Worm (Caenorhabditis elegans) whole organism, L4 larva: ENCODE results near the gene lir-1.

Experiments
- D1046.2 ChIP-seq: fragments of 200-800 bp; sonication (Bioruptor generic); IDR thresholded peaks from 2 replicates; pipeline ENCODE4 v1.3.6; 2022; ENCODE audit warnings: missing genetic modification characterization, missing compliant biosample characterization
- F10B5.3 ChIP-seq: sonication (generic microtip); optimal IDR thresholded peaks from 2 replicates; lab custom pipeline; 2016; ENCODE audit warnings: mild to moderate bottlenecking, missing genetic modification characterization, missing compliant biosample characterization
- F26F4.8 ChIP-seq: fragments of 200-800 bp; sonication (Bioruptor generic); conservative IDR thresholded peaks from 2 replicates; pipeline ENCODE4 v1.3.6; 2022; ENCODE audit warnings: missing genetic modification characterization, missing compliant biosample characterization
- F44E2.7 ChIP-seq: fragments of 200-800 bp; sonication (Bioruptor generic); IDR thresholded peaks from 2 replicates; pipeline ENCODE4 v2.1.2; 2022; ENCODE audit warnings: missing genetic modification characterization, missing compliant biosample characterization
- F49E8.2 ChIP-seq: sonication (generic microtip); optimal IDR thresholded peaks from 2 replicates; lab custom pipeline; 2016; ENCODE audit warnings: missing compliant biosample characterization, mild to moderate bottlenecking, missing genetic modification characterization, borderline replicate concordance
- T20F7.1 ChIP-seq: fragments of 200-800 bp; sonication (Bioruptor generic); optimal IDR thresholded peaks from 2 replicates; lab custom pipeline; 2018; ENCODE audit warnings: mild to moderate bottlenecking, missing genetic modification characterization, missing compliant biosample characterization
- T26A8.4 ChIP-seq: fragments of 200-800 bp; sonication (Bioruptor generic); IDR thresholded peaks from 2 replicates; pipeline ENCODE4 v1.3.6; 2022; ENCODE audit warnings: missing genetic modification characterization, missing compliant biosample characterization
- Y75B8A.6 ChIP-seq: fragments of 200-800 bp; sonication (Bioruptor generic); IDR thresholded peaks from 2 replicates; pipeline ENCODE4 v1.3.6; 2022; ENCODE audit warnings: missing genetic modification reagents, missing genetic modification characterization, missing compliant biosample characterization
- aha-1 ChIP-seq: fragments of 150-350 bp; peaks from one replicate; lab custom pipeline; 2014; ENCODE audit warnings: missing biosample characterization, missing genetic modification characterization
- aly-2 ChIP-seq: sonication (generic microtip); optimal IDR thresholded peaks from 2 replicates; lab custom pipeline; 2018; ENCODE audit warnings: missing biosample characterization, missing genetic modification characterization
- arid-1 ChIP-seq: fragments of 200-800 bp; sonication (Bioruptor generic); conservative IDR thresholded peaks from 2 replicates; pipeline ENCODE4 v1.3.6; 2022; ENCODE audit warnings: missing genetic modification reagents, missing genetic modification characterization, missing compliant biosample characterization
- attf-4 ChIP-seq: sonication (generic microtip); optimal IDR thresholded peaks from 3 replicates; lab custom pipeline; 2017; ENCODE audit warnings: missing biosample characterization, missing genetic modification characterization
- ceh-28 ChIP-seq: fragments of 150-350 bp; optimal IDR thresholded peaks from 2 replicates; lab custom pipeline; 2014; ENCODE audit warnings: missing biosample characterization, missing genetic modification reagents, missing genetic modification characterization
- ceh-32 ChIP-seq: sonication (generic microtip); optimal IDR thresholded peaks from 2 replicates; lab custom pipeline; 2016; ENCODE audit warnings: mild to moderate bottlenecking, missing genetic modification characterization, missing compliant biosample characterization; ENCODE audit not compliant: poor library complexity
- daf-16 ChIP-seq, 3 experiments: sonication (generic microtip); optimal IDR thresholded peaks; 2 replicates each; lab custom pipeline; 2016 to 2017; ENCODE audit warnings: missing genetic modification characterization in 3 of 3, missing genetic modification reagents in 3 of 3, mild to moderate bottlenecking in 2 of 3, missing compliant biosample characterization in 2 of 3, missing biosample characterization in 1 of 3, moderate library complexity in 1 of 3
- daf-19 ChIP-seq: fragments of 200-800 bp; sonication (Bioruptor generic); conservative IDR thresholded peaks from 2 replicates; pipeline ENCODE4 v1.3.6; 2022; ENCODE audit warnings: missing genetic modification characterization, missing compliant biosample characterization
- dmd-6 ChIP-seq: fragments of 200-800 bp; sonication (Bioruptor generic); IDR thresholded peaks from 2 replicates; pipeline ENCODE4 v1.3.6; 2022; ENCODE audit warnings: missing genetic modification reagents, missing genetic modification characterization, missing compliant biosample characterization
- duxl-1 ChIP-seq: sonication (generic microtip); optimal IDR thresholded peaks from 2 replicates; lab custom pipeline; 2016; ENCODE audit warnings: mild to moderate bottlenecking, missing genetic modification characterization, moderate library complexity, missing compliant biosample characterization; ENCODE audit not compliant: poor library complexity
- egl-27 ChIP-seq: sonication (generic microtip); optimal IDR thresholded peaks from 3 replicates; lab custom pipeline; 2017; ENCODE audit warnings: missing biosample characterization, missing genetic modification reagents, missing genetic modification characterization
- hlh-11 ChIP-seq: fragments of 200-800 bp; sonication (Bioruptor generic); optimal IDR thresholded peaks from 2 replicates; lab custom pipeline; 2018; ENCODE audit warnings: mild to moderate bottlenecking, missing genetic modification characterization, missing compliant biosample characterization
- hlh-30 ChIP-seq: sonication (generic microtip); optimal IDR thresholded peaks from 2 replicates; lab custom pipeline; 2017; ENCODE audit warnings: antibody characterized with exemption, mild to moderate bottlenecking, missing genetic modification characterization, missing compliant biosample characterization; ENCODE audit not compliant: insufficient read depth
- lim-7 ChIP-seq: fragments of 200-800 bp; sonication (Bioruptor generic); IDR thresholded peaks from 2 replicates; pipeline ENCODE4 v1.3.6; 2022; ENCODE audit warnings: missing genetic modification characterization, missing compliant biosample characterization
- lin-13 ChIP-seq: fragments of 150-350 bp; optimal IDR thresholded peaks from 2 replicates; lab custom pipeline; 2014; ENCODE audit warnings: missing biosample characterization, missing genetic modification reagents, missing genetic modification characterization
- lin-29 ChIP-seq: fragments of 200-800 bp; sonication (Bioruptor generic); IDR thresholded peaks from 2 replicates; pipeline ENCODE4 v1.3.6; 2022; ENCODE audit warnings: missing genetic modification reagents, missing genetic modification characterization, missing compliant biosample characterization
- madf-9 ChIP-seq: fragments of 200-800 bp; sonication (Bioruptor generic); conservative IDR thresholded peaks from 2 replicates; pipeline ENCODE4 v1.3.6; 2022; ENCODE audit warnings: missing genetic modification reagents, missing genetic modification characterization, missing compliant biosample characterization
- mdt-29 ChIP-seq: fragments of 200-800 bp; sonication (Bioruptor generic); IDR thresholded peaks from 2 replicates; pipeline ENCODE4 v1.3.6; 2022; ENCODE audit warnings: missing genetic modification reagents, missing genetic modification characterization, missing compliant biosample characterization
- mes-2 ChIP-seq: sonication (generic microtip); optimal IDR thresholded peaks from 2 replicates; lab custom pipeline; 2016; ENCODE audit warnings: missing genotype, mild to moderate bottlenecking, missing genetic modification characterization, missing compliant biosample characterization; ENCODE audit not compliant: poor library complexity, severe bottlenecking
- mxl-3 ChIP-seq: fragments of 200-800 bp; sonication (Bioruptor generic); optimal IDR thresholded peaks from 2 replicates; lab custom pipeline; 2018; ENCODE audit warnings: mild to moderate bottlenecking, missing genetic modification characterization, missing compliant biosample characterization
- nhr-25 ChIP-seq: sonication (generic microtip); optimal IDR thresholded peaks from 2 replicates; lab custom pipeline; 2017; ENCODE audit warnings: missing genetic modification characterization, mild to moderate bottlenecking, missing compliant biosample characterization, antibody characterized with exemption, moderate library complexity, borderline replicate concordance; ENCODE audit not compliant: insufficient read depth
- nhr-28 ChIP-seq: fragments of 150-350 bp; optimal IDR thresholded peaks from 2 replicates; lab custom pipeline; 2014; ENCODE audit warnings: missing biosample characterization, missing genetic modification characterization
- nhr-6 ChIP-seq: fragments of 150-350 bp; optimal IDR thresholded peaks from 2 replicates; lab custom pipeline; 2014; ENCODE audit warnings: missing biosample characterization, missing genetic modification characterization
- pha-4 ChIP-seq, 2 experiments: fragments of 150-350 bp in 1 of 2; fragments of 200-800 bp in 1 of 2; sonication (Bioruptor generic) in 1 of 2; IDR thresholded peaks in 1 of 2; optimal IDR thresholded peaks in 1 of 2; 2 replicates each; pipeline versions ENCODE4 v1.3.6 to Lab custom; 2014 to 2022; ENCODE audit warnings: missing genetic modification characterization in 2 of 2, missing genetic modification reagents in 2 of 2, missing biosample characterization in 1 of 2, missing compliant biosample characterization in 1 of 2
- pqm-1 ChIP-seq: sonication (generic microtip); optimal IDR thresholded peaks from 2 replicates; lab custom pipeline; 2017; ENCODE audit warnings: missing biosample characterization, missing genetic modification characterization
- skn-1 ChIP-seq: fragments of 150-350 bp; optimal IDR thresholded peaks from 2 replicates; lab custom pipeline; 2014; ENCODE audit warnings: missing biosample characterization, missing genetic modification characterization
- snpc-1.2 ChIP-seq: fragments of 200-800 bp; sonication (Bioruptor generic); IDR thresholded peaks from 2 replicates; pipeline ENCODE4 v1.3.6; 2022; ENCODE audit warnings: missing genetic modification reagents, missing genetic modification characterization, missing compliant biosample characterization
- tra-1 ChIP-seq: fragments of 200-800 bp; sonication (Bioruptor generic); IDR thresholded peaks from 2 replicates; pipeline ENCODE4 v1.3.6; 2022; ENCODE audit warnings: missing genetic modification reagents, missing genetic modification characterization, missing compliant biosample characterization
- unc-130 ChIP-seq: sonication (generic microtip); optimal IDR thresholded peaks from 2 replicates; lab custom pipeline; 2016; ENCODE audit warnings: missing genetic modification reagents, missing genetic modification characterization, missing compliant biosample characterization
- zfp-2 ChIP-seq: sonication (generic microtip); optimal IDR thresholded peaks from 2 replicates; lab custom pipeline; 2016; ENCODE audit warnings: mild to moderate bottlenecking, missing genetic modification characterization, missing compliant biosample characterization
- zip-11 ChIP-seq: fragments of 200-800 bp; sonication (Bioruptor generic); IDR thresholded peaks from 2 replicates; pipeline ENCODE4 v1.3.6; 2022; ENCODE audit warnings: missing genetic modification characterization, missing compliant biosample characterization
- ztf-11 ChIP-seq: fragments of 150-350 bp; optimal IDR thresholded peaks from 2 replicates; lab custom pipeline; 2014; ENCODE audit warnings: missing biosample characterization, missing genetic modification characterization

The lir-1 gene

DNA sequence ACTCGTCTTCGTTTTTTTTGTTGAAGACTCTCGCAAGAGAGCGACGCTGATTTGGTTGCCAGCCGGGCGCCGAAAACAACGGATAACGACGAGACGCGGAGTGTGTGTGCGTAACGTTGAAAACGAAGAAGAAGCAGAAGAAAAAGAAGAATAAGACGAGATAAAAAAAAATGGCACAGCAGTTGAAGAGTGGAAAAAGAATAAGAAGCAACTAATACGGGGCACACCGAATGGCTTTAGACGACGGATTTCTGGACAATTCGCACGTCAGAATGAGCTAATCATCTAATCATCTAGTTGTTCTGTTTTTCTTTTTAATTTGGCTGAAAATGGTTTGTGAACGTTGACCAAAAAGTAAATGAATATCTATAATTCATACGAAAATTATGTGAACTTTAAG lies 34.9 kb upstream of the lir-1 start:
- no peak for TF ChIP-seq mdt-29 (GFP tag; lab: Robert Waterston, UW)
- no peak for TF ChIP-seq madf-9 (GFP tag; lab: Robert Waterston, UW)
- peak; percentile 64 for TF ChIP-seq aha-1 (tag; lab: Kevin White, UChicago)
- no peak for TF ChIP-seq unc-130 (GFP tag; lab: Kevin White, UChicago)

DNA sequence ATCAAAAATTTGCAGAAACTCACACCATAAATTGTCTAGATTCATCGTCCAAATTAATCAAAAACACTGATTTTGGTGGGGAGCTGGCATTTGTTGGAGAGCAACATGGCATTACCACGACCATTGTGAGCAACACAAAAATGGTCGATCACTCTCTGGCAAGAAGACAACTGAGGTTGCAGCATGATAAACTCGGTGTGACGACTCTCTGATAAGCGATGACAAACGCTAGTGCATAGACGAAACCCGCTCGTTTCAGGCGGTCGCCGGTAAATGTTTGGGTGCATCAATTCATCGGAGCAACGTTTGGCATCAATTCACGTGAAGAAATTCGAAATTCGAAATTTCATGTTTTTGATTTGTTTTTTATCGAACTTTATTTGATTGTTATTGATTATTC lies 32.8 kb upstream of the lir-1 start:
- peak; percentile 85 for TF ChIP-seq dmd-6
- no peak for TF ChIP-seq lim-7 (GFP tag; lab: Robert Waterston, UW)
- no peak for TF ChIP-seq T20F7.1 (GFP tag; lab: Kevin White, UChicago)
- TF ChIP-seq ceh-32 (tag; lab: Kevin White, UChicago) = no peak
- no peak for TF ChIP-seq skn-1 (tag; lab: Kevin White, UChicago)
- TF ChIP-seq hlh-30 (tag; lab: Kevin White, UChicago) = peak; percentile 13
- TF ChIP-seq pqm-1 (tag; lab: Kevin White, UChicago) = peak; percentile 65
- TF ChIP-seq hlh-11 (tag; lab: Kevin White, UChicago) = peak; percentile 74
- TF ChIP-seq mdt-29 (GFP tag; lab: Robert Waterston, UW) = 0 out of 2 replicates have a peak, but pooled peaks have one; percentile 18
- TF ChIP-seq tra-1 (GFP tag; lab: Robert Waterston, UW) = 0 out of 2 replicates have a peak, but pooled peaks have one; percentile 7
- TF ChIP-seq zfp-2 (tag; lab: Kevin White, UChicago) = no peak
- TF ChIP-seq nhr-28 (tag; lab: Kevin White, UChicago) = peak; percentile 10
- no peak for TF ChIP-seq F44E2.7 (GFP tag; lab: Robert Waterston, UW)
- peak; percentile 50 for TF ChIP-seq mxl-3
- no peak for TF ChIP-seq F10B5.3 (tag; lab: Kevin White, UChicago)
- TF ChIP-seq F49E8.2 = no peak
- TF ChIP-seq arid-1 (GFP tag; lab: Robert Waterston, UW) = no peak
- TF ChIP-seq egl-27 = no peak
- TF ChIP-seq snpc-1.2 (GFP tag; lab: Robert Waterston, UW) = no peak
- TF ChIP-seq pha-4 (GFP tag; IDR thresholded peaks at IDR 0.05; lab: Robert Waterston, UW) = no peak
- TF ChIP-seq pha-4 (tag; optimal IDR thresholded peaks at IDR 0.05; lab: Kevin White, UChicago) = no peak
- no peak for TF ChIP-seq F26F4.8 (GFP tag; lab: Robert Waterston, UW)
- no peak for TF ChIP-seq duxl-1
- TF ChIP-seq nhr-25 (tag; lab: Kevin White, UChicago) = no peak
- no peak for TF ChIP-seq lin-13 (GFP tag; lab: Kevin White, UChicago)
- TF ChIP-seq D1046.2 (GFP tag; lab: Robert Waterston, UW) = 0 out of 2 replicates have a peak, but pooled peaks have one; percentile 34
- no peak for TF ChIP-seq zip-11 (GFP tag; lab: Robert Waterston, UW)
- TF ChIP-seq aha-1 (tag; lab: Kevin White, UChicago) = peak; percentile 58
- TF ChIP-seq T26A8.4 (GFP tag; lab: Robert Waterston, UW) = no peak
- no peak for TF ChIP-seq mes-2
- no peak for TF ChIP-seq lin-29 (GFP tag; lab: Robert Waterston, UW)
- no peak for TF ChIP-seq ztf-11 (tag; lab: Kevin White, UChicago)
- no peak for TF ChIP-seq aly-2 (tag; lab: Kevin White, UChicago)
- TF ChIP-seq daf-19 (GFP tag; lab: Robert Waterston, UW) = no peak
- TF ChIP-seq nhr-6 (tag; lab: Kevin White, UChicago) = no peak
- no peak for TF ChIP-seq ceh-28
- no peak for TF ChIP-seq attf-4
- TF ChIP-seq daf-16 (GFP tag; optimal IDR thresholded peaks at IDR 0.05; lab: Kevin White, UChicago) = no peak
- TF ChIP-seq daf-16 (tag; optimal IDR thresholded peaks at IDR 0.05; lab: Kevin White, UChicago) = peak; percentile 37
- TF ChIP-seq Y75B8A.6 (GFP tag; lab: Robert Waterston, UW) = no peak
